Worm (Caenorhabditis elegans): ENCODE results near the gene C16C8.12.

- TF ChIP-seq snpc-4 (tag; optimal IDR thresholded peaks at IDR 0.05): no peak
- no peak for TF ChIP-seq unc-39 (tag; optimal IDR thresholded peaks at IDR 0.05)
- no peak for TF ChIP-seq nhr-12 (tag; optimal IDR thresholded peaks at IDR 0.05)
- no peak for TF ChIP-seq mep-1 (tag; optimal IDR thresholded peaks at IDR 0.05)
- TF ChIP-seq ces-1 (GFP tag; optimal IDR thresholded peaks at IDR 0.05): no peak
- no peak for TF ChIP-seq lsy-2 (tag; optimal IDR thresholded peaks at IDR 0.05)
- no peak for TF ChIP-seq pha-4 (tag; optimal IDR thresholded peaks at IDR 0.05)
- TF ChIP-seq blmp-1 (tag; optimal IDR thresholded peaks at IDR 0.05): no peak
- TF ChIP-seq ceh-83 (GFP tag; optimal IDR thresholded peaks at IDR 0.05): no peak
- TF ChIP-seq unc-62 (GFP tag; optimal IDR thresholded peaks at IDR 0.05): no peak
These were observed 49.0 kb upstream of the C16C8.12 start, which contains the start of gene nep-8 for ce11 chrII:3403535-3403934.

All from whole organism, mixed stage, embryonic.